Worm (Caenorhabditis elegans) whole organism, young adult: ENCODE results near the gene ZK813.1.

Experiments used
- C06A6.2 ChIP-seq: fragments of 200-800 bp; sonication (Bioruptor generic); conservative IDR thresholded peaks from 2 replicates; pipeline ENCODE4 v1.3.6; 2022; ENCODE audit warnings: missing genetic modification characterization, missing compliant biosample characterization
- F22D6.2 ChIP-seq: sonication (generic microtip); optimal IDR thresholded peaks from 2 replicates; lab custom pipeline; 2016; ENCODE audit warnings: mild to moderate bottlenecking, missing genetic modification characterization, missing compliant biosample characterization
- K11D2.4 ChIP-seq: fragments of 200-800 bp; sonication (Bioruptor generic); IDR thresholded peaks from 2 replicates; pipeline ENCODE4 v1.3.6; 2022; ENCODE audit warnings: missing genetic modification reagents, missing genetic modification characterization, missing compliant biosample characterization
- Y53F4B.3 ChIP-seq: fragments of 200-800 bp; sonication (Bioruptor generic); IDR thresholded peaks from 2 replicates; pipeline ENCODE4 v1.3.6; 2022; ENCODE audit warnings: missing genetic modification reagents, missing genetic modification characterization, missing compliant biosample characterization
- Y53G8AR.9 ChIP-seq: fragments of 200-800 bp; sonication (Bioruptor generic); conservative IDR thresholded peaks from 2 replicates; pipeline ENCODE4 v1.3.6; 2022; ENCODE audit warnings: missing genetic modification reagents, missing genetic modification characterization, missing compliant biosample characterization
- Y56A3A.18 ChIP-seq: fragments of 200-800 bp; sonication (Bioruptor generic); IDR thresholded peaks from 2 replicates; pipeline ENCODE4 v1.3.6; 2022; ENCODE audit warnings: missing genetic modification reagents, missing genetic modification characterization, missing compliant biosample characterization
- Y67H2A.10 ChIP-seq: fragments of 200-800 bp; sonication (Bioruptor generic); conservative IDR thresholded peaks from 2 replicates; pipeline ENCODE4 v1.3.6; 2022; ENCODE audit warnings: missing genetic modification reagents, missing genetic modification characterization, missing compliant biosample characterization
- akir-1 ChIP-seq: fragments of 200-800 bp; sonication (Bioruptor generic); optimal IDR thresholded peaks from 2 replicates; lab custom pipeline; 2018; ENCODE audit warnings: mild to moderate bottlenecking, missing genetic modification characterization, moderate library complexity, missing compliant biosample characterization
- aptf-3 ChIP-seq: fragments of 200-800 bp; sonication (Bioruptor generic); IDR thresholded peaks from 2 replicates; pipeline ENCODE4 v1.3.6; 2022; ENCODE audit warnings: missing genetic modification characterization, missing compliant biosample characterization
- athp-1 ChIP-seq: sonication (generic microtip); optimal IDR thresholded peaks from 2 replicates; lab custom pipeline; 2017; ENCODE audit warnings: mild to moderate bottlenecking, missing genetic modification characterization, missing compliant biosample characterization
- attf-6 ChIP-seq: fragments of 200-800 bp; sonication (Bioruptor generic); IDR thresholded peaks from 2 replicates; pipeline ENCODE4 v1.3.6; 2022; ENCODE audit warnings: missing genetic modification reagents, missing genetic modification characterization, missing compliant biosample characterization
- bed-1 ChIP-seq: fragments of 200-800 bp; sonication (Bioruptor generic); IDR thresholded peaks from 2 replicates; pipeline ENCODE4 v1.3.6; 2022; ENCODE audit warnings: missing genetic modification reagents, missing genetic modification characterization, missing compliant biosample characterization
- cebp-2 ChIP-seq: fragments of 200-800 bp; sonication (Bioruptor generic); IDR thresholded peaks from 2 replicates; pipeline ENCODE4 v1.3.6; 2022; ENCODE audit warnings: missing genetic modification characterization, missing compliant biosample characterization
- ceh-100 ChIP-seq: fragments of 200-800 bp; sonication (Bioruptor generic); IDR thresholded peaks from 2 replicates; pipeline ENCODE4 v1.3.6; 2022; ENCODE audit warnings: missing genetic modification reagents, missing genetic modification characterization, missing compliant biosample characterization
- ceh-58 ChIP-seq: fragments of 200-800 bp; sonication (Bioruptor generic); IDR thresholded peaks from 2 replicates; pipeline ENCODE4 v1.3.6; 2022; ENCODE audit warnings: missing genetic modification characterization, missing compliant biosample characterization
- die-1 ChIP-seq: sonication (generic microtip); optimal IDR thresholded peaks from 2 replicates; lab custom pipeline; 2016; ENCODE audit warnings: missing genotype, mild to moderate bottlenecking, missing genetic modification characterization, missing compliant biosample characterization
- dpff-1 ChIP-seq: sonication (generic microtip); optimal IDR thresholded peaks from 2 replicates; lab custom pipeline; 2017; ENCODE audit warnings: mild to moderate bottlenecking, missing genetic modification characterization, missing compliant biosample characterization
- dpl-1 ChIP-seq: fragments of 150-350 bp; optimal IDR thresholded peaks from 2 replicates; lab custom pipeline; 2014; ENCODE audit warnings: missing biosample characterization, missing genetic modification reagents, missing genetic modification characterization
- egl-18 ChIP-seq: fragments of 200-800 bp; sonication (Bioruptor generic); IDR thresholded peaks from 2 replicates; pipeline ENCODE4 v1.3.6; 2022; ENCODE audit warnings: missing genetic modification reagents, missing genetic modification characterization, missing compliant biosample characterization
- egrh-3 ChIP-seq: fragments of 200-800 bp; sonication (Bioruptor generic); IDR thresholded peaks from 2 replicates; pipeline ENCODE4 v1.3.6; 2022; ENCODE audit warnings: missing genetic modification reagents, missing genetic modification characterization, missing compliant biosample characterization
- fkh-3 ChIP-seq: sonication (generic microtip); optimal IDR thresholded peaks from 2 replicates; lab custom pipeline; 2016; ENCODE audit warnings: mild to moderate bottlenecking, missing genetic modification characterization, missing compliant biosample characterization
- gei-17 ChIP-seq: fragments of 200-800 bp; sonication (Bioruptor generic); optimal IDR thresholded peaks from 2 replicates; lab custom pipeline; 2018; ENCODE audit warnings: mild to moderate bottlenecking, missing genetic modification characterization, missing compliant biosample characterization
- hlh-26 ChIP-seq: fragments of 200-800 bp; sonication (Bioruptor generic); conservative IDR thresholded peaks from 2 replicates; pipeline ENCODE4 v1.3.6; 2022; ENCODE audit warnings: missing genetic modification reagents, missing genetic modification characterization, missing compliant biosample characterization
- hmg-20 ChIP-seq: fragments of 200-800 bp; sonication (Bioruptor generic); IDR thresholded peaks from 2 replicates; pipeline ENCODE4 v1.3.6; 2022; ENCODE audit warnings: missing genetic modification reagents, missing genetic modification characterization, missing compliant biosample characterization
- hsf-1 ChIP-seq: fragments of 200-800 bp; sonication (Bioruptor generic); IDR thresholded peaks from 2 replicates; pipeline ENCODE4 v1.3.6; 2022; ENCODE audit warnings: missing genetic modification reagents, missing genetic modification characterization, missing compliant biosample characterization
- lin-26 ChIP-seq: fragments of 200-800 bp; sonication (Bioruptor generic); IDR thresholded peaks from 2 replicates; pipeline ENCODE4 v1.3.6; 2022; ENCODE audit warnings: missing genetic modification reagents, missing genetic modification characterization, missing compliant biosample characterization
- lin-35 ChIP-seq, 3 experiments: fragments of 150-350 bp in 2 of 3; sonication (generic microtip) in 1 of 3; optimal IDR thresholded peaks; 2 replicates each; lab custom pipeline; 2014 to 2018; ENCODE audit warnings: missing biosample characterization in 3 of 3, missing genetic modification characterization in 3 of 3, missing genetic modification reagents in 3 of 3
- lin-54 ChIP-seq: fragments of 200-800 bp; sonication (Bioruptor generic); optimal IDR thresholded peaks from 2 replicates; lab custom pipeline; 2018; ENCODE audit warnings: mild to moderate bottlenecking, missing genetic modification characterization, missing compliant biosample characterization
- lir-1 ChIP-seq: fragments of 200-800 bp; sonication (Bioruptor generic); conservative IDR thresholded peaks from 2 replicates; pipeline ENCODE4 v1.3.6; 2022; ENCODE audit warnings: missing genetic modification reagents, missing genetic modification characterization, missing compliant biosample characterization
- nfya-1 ChIP-seq: sonication (generic microtip); optimal IDR thresholded peaks from 2 replicates; lab custom pipeline; 2017; ENCODE audit warnings: antibody characterized with exemption, missing compliant biosample characterization, missing genetic modification characterization, borderline replicate concordance; ENCODE audit not compliant: insufficient read depth
- nfyb-1 ChIP-seq: fragments of 200-800 bp; sonication (Bioruptor generic); IDR thresholded peaks from 2 replicates; pipeline ENCODE4 v1.3.6; 2022; ENCODE audit warnings: missing genetic modification reagents, missing genetic modification characterization, missing compliant biosample characterization
- nhr-179 ChIP-seq: sonication (generic microtip); optimal IDR thresholded peaks from 2 replicates; lab custom pipeline; 2016; ENCODE audit warnings: mild to moderate bottlenecking, missing genetic modification characterization, missing compliant biosample characterization
- nhr-90 ChIP-seq: sonication (generic microtip); optimal IDR thresholded peaks from 2 replicates; lab custom pipeline; 2016; ENCODE audit warnings: missing genotype, mild to moderate bottlenecking, missing genetic modification characterization, missing compliant biosample characterization
- pha-4 ChIP-seq: fragments of 150-350 bp; sonication (generic microtip); optimal IDR thresholded peaks from 2 replicates; lab custom pipeline; 2014; ENCODE audit warnings: missing biosample characterization, missing genetic modification reagents, missing genetic modification characterization
- snpc-1.3 ChIP-seq: sonication (generic microtip); optimal IDR thresholded peaks from 2 replicates; lab custom pipeline; 2017; ENCODE audit warnings: missing genetic modification characterization, mild to moderate bottlenecking, missing compliant biosample characterization, antibody characterized with exemption, moderate library complexity, missing genotype, missing genetic modification reagents; ENCODE audit not compliant: insufficient read depth
- somi-1 ChIP-seq: fragments of 200-800 bp; sonication (Bioruptor generic); optimal IDR thresholded peaks from 2 replicates; lab custom pipeline; 2018; ENCODE audit warnings: mild to moderate bottlenecking, missing genetic modification characterization, missing compliant biosample characterization
- sptf-2 ChIP-seq: fragments of 200-800 bp; sonication (Bioruptor generic); optimal IDR thresholded peaks from 2 replicates; lab custom pipeline; 2018; ENCODE audit warnings: mild to moderate bottlenecking, missing genetic modification characterization, missing compliant biosample characterization
- tbp1 ChIP-seq: fragments of 200-800 bp; sonication (Bioruptor generic); optimal IDR thresholded peaks from 2 replicates; lab custom pipeline; 2018; ENCODE audit warnings: mild to moderate bottlenecking, missing genetic modification characterization, missing compliant biosample characterization
- tbx-9 ChIP-seq: sonication (generic microtip); optimal IDR thresholded peaks from 2 replicates; lab custom pipeline; 2016; ENCODE audit warnings: borderline replicate concordance, missing genetic modification characterization, inconsistent platforms, missing compliant biosample characterization
- unc-130 ChIP-seq: sonication (generic microtip); optimal IDR thresholded peaks from 2 replicates; lab custom pipeline; 2016; ENCODE audit warnings: missing genetic modification reagents, missing genetic modification characterization, missing compliant biosample characterization
- ztf-3 ChIP-seq: fragments of 200-800 bp; sonication (Bioruptor generic); optimal IDR thresholded peaks from 2 replicates; lab custom pipeline; 2018; ENCODE audit warnings: mild to moderate bottlenecking, missing genetic modification characterization, missing compliant biosample characterization
- ztf-6 ChIP-seq: fragments of 200-800 bp; sonication (Bioruptor generic); IDR thresholded peaks from 2 replicates; pipeline ENCODE4 v1.3.6; 2022; ENCODE audit warnings: missing genetic modification reagents, missing genetic modification characterization, missing compliant biosample characterization

ZK813.1 gene

DNA sequence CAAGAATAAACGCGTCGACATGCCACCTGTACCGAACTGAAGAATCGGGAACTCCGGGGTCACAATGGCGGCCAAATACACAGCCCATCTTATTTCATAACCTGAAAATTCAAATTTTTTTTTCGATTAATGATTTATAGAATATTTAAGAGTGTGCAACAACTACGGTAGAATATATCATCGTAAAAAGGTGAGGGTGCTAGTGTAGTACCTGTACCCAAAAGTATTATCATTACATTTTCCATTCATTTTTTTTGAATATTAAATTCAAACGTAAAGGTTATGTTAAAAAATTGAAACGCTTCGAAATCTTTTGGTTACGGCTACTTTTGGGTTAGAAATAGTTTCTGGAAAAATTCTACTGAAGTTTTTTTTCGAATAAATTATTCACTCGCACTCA is 16.1 kb upstream of the ZK813.1 start, which contains the start of gene ZK813.4:
TSS of gene ZK813.4 (minus strand) at position 101 of the 400 bp plus-strand sequence.
- no peak for TF ChIP-seq Y56A3A.18 (GFP tag; lab: Robert Waterston, UW)
- no peak for TF ChIP-seq ceh-100 (GFP tag; lab: Robert Waterston, UW)
- TF ChIP-seq nhr-90 (tag; lab: Kevin White, UChicago) = no peak
- TF ChIP-seq hsf-1 (GFP tag; lab: Robert Waterston, UW) = no peak
- TF ChIP-seq pha-4 = no peak
- no peak for TF ChIP-seq lin-26 (GFP tag; lab: Robert Waterston, UW)
- TF ChIP-seq somi-1 (GFP tag; lab: Kevin White, UChicago) = no peak
- no peak for TF ChIP-seq snpc-1.3 (tag; lab: Kevin White, UChicago)
- no peak for TF ChIP-seq cebp-2 (GFP tag; lab: Robert Waterston, UW)
- TF ChIP-seq lir-1 (GFP tag; lab: Robert Waterston, UW) = no peak
- TF ChIP-seq C06A6.2 = no peak
- TF ChIP-seq nfya-1 = no peak
- TF ChIP-seq ztf-6 (GFP tag; lab: Robert Waterston, UW) = no peak
- TF ChIP-seq nhr-179 (tag; lab: Kevin White, UChicago) = no peak
- TF ChIP-seq egl-18 (GFP tag; lab: Robert Waterston, UW) = no peak
- no peak for TF ChIP-seq dpl-1 (GFP tag; lab: Kevin White, UChicago)
- TF ChIP-seq gei-17 (GFP tag; lab: Kevin White, UChicago) = no peak
- TF ChIP-seq tbx-9 (tag; lab: Kevin White, UChicago) = no peak

DNA sequence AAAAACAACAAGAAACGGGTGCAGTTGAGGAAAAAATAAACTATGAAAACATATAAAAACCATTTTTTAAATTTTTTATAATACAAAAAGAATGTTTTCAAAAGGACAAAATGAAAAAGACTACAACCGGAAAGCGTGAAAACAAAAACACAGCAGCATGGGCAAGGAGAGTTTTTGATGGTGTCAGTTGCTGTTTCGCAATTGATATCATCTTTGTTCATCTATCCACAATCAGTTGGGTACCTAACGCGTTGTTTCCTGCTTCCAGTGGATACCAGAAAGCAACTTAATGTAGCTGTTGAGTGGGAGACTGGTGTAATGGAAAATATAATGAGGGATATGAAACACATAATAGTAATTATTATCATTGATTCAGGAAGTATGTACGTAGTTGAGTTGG is 6.3 kb upstream of the ZK813.1 start:
- TF ChIP-seq dpff-1 (tag; lab: Kevin White, UChicago) (no peak), tbp1 (GFP tag; lab: Kevin White, UChicago) (no peak), nfyb-1 (no peak), ceh-58 (no peak), Y53G8AR.9 (GFP tag; lab: Robert Waterston, UW) (no peak), hmg-20 (GFP tag; lab: Robert Waterston, UW) (no peak), Y53F4B.3 (no peak), Y67H2A.10 (GFP tag; lab: Robert Waterston, UW) (no peak)
- TF ChIP-seq, all 124 proteins: peak for 0

DNA sequence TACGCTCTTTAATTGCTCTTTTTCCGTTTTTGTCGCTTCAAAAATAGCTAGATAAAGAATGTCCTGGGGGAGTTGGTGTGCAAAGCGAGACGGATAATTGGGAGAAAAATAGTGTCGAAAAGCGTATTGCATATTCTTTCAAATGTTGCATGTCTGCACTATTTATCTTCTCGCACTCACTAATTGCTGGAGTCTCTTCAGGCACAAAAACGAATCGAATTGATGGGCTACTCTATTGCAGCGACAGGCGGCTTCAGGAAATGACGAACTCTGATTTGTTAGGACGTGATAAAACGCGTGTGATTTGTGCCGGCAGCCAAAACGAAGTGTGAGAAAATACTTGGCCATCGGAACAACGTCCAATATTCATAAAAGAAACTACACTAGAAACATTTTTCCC is 5.8 kb upstream of the ZK813.1 start:
- no peak for TF ChIP-seq hsf-1 (GFP tag; lab: Robert Waterston, UW)
- no peak for TF ChIP-seq bed-1 (GFP tag; lab: Robert Waterston, UW)
- no peak for TF ChIP-seq Y67H2A.10 (GFP tag; lab: Robert Waterston, UW)
- no peak for TF ChIP-seq ztf-3
- TF ChIP-seq K11D2.4 (GFP tag; lab: Robert Waterston, UW) = no peak
- no peak for TF ChIP-seq lin-35 (GFP tag; optimal IDR thresholded peaks at IDR 0.05; lab: Kevin White, UChicago)
- no peak for TF ChIP-seq snpc-1.3 (tag; lab: Kevin White, UChicago)

- no peak for TF ChIP-seq egrh-3 (GFP tag; lab: Robert Waterston, UW)
- TF ChIP-seq athp-1 (tag; lab: Kevin White, UChicago) = no peak
- no peak for TF ChIP-seq akir-1 (GFP tag; lab: Kevin White, UChicago)
- no peak for TF ChIP-seq fkh-3
- TF ChIP-seq aptf-3 (GFP tag; lab: Robert Waterston, UW) = no peak
- TF ChIP-seq F22D6.2 (tag; lab: Kevin White, UChicago) = no peak
- TF ChIP-seq sptf-2 (GFP tag; lab: Kevin White, UChicago) = no peak
- TF ChIP-seq die-1 (tag; lab: Kevin White, UChicago) = no peak
- TF ChIP-seq nhr-179 (tag; lab: Kevin White, UChicago) = no peak
- TF ChIP-seq attf-6 (GFP tag; lab: Robert Waterston, UW) = no peak
- TF ChIP-seq hlh-26 (GFP tag; lab: Robert Waterston, UW) = no peak
- TF ChIP-seq hsf-1 (GFP tag; lab: Robert Waterston, UW) = no peak
- no peak for TF ChIP-seq unc-130
- no peak for TF ChIP-seq lin-54 (GFP tag; lab: Kevin White, UChicago)
- TF ChIP-seq Y53F4B.3 = no peak
Measured at ce11 chrX:3441539-3441938, 4.6 kb upstream of the ZK813.1 start, which contains the start of gene ZK813.3. Gene ZK813.3, plus strand, starts transcription at chrX:3441839.
